Worm (Caenorhabditis elegans): Measurements from ENCODE around the gene mrps-18.C.

The mrps-18.C gene

DNA sequence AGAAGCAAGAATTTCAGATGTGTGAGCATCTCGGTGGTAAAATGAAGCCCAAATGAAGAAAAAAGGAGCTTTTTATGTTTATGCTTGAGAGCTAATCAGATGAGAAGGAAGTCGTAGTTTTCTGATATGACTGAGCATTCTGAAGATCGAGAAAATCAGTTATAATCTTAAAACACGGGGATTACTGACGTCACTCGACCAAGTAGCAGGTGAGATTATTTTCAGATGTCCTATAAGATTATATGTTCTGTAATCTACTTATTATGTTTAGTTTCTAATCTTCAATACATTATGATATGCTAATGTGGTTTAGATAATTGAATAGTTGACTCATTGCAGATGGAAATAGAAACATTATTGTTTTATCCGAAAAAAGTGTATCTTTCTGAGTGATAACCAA, 9.8 kb downstream of the mrps-18.C start, which contains the start of gene ins-14:
Gene ins-14 (minus strand): TSS at position 32 of the 400 bp plus-strand sequence.
- TF ChIP-seq duxl-1 (tag; optimal IDR thresholded peaks at IDR 0.05; ENCODE audit: poor library complexity) (no peak), egl-27 (tag; optimal IDR thresholded peaks at IDR 0.05) (no peak), snpc-4 (tag; optimal IDR thresholded peaks at IDR 0.05) (no peak), dmd-8 (GFP tag; IDR thresholded peaks at IDR 0.05) (no peak), sdz-12 (GFP tag; optimal IDR thresholded peaks at IDR 0.05) (no peak), daf-12 (tag; optimal IDR thresholded peaks at IDR 0.05) (no peak), set-16 (GFP tag; IDR thresholded peaks at IDR 0.05) (no peak), lin-38 (GFP tag; IDR thresholded peaks at IDR 0.05) (no peak), pha-4 (GFP tag; IDR thresholded peaks at IDR 0.05) (no peak), pha-4 (tag; optimal IDR thresholded peaks at IDR 0.05) (no peak), mdl-1 (tag; optimal IDR thresholded peaks at IDR 0.05) (no peak), nhr-102 (tag; optimal IDR thresholded peaks at IDR 0.05) (no peak), attf-4 (tag; optimal IDR thresholded peaks at IDR 0.05) (no peak), hlh-30 (tag; optimal IDR thresholded peaks at IDR 0.05; ENCODE audit: insufficient read depth) (no peak), ama-1 (optimal IDR thresholded peaks at IDR 0.05) (no peak)

DNA sequence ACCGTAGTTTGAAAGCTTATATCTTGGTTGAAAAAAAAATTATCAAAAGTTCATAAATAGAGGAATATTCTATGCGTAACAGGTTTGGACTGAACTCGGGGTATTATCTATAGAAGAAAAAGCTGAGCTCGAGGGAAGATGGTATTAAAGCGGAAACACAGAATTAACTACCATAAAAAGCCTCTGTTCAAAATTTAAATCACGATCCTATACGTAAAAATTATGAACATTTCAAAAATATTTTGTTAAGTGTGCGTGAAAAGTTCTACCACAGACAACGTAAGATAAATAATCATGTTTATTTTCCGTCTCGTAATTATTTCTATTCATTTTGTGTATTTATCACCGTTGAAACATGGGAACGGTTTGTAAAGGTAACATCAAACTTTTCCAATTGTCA, 10.4 kb downstream of the mrps-18.C start, which contains the start of gene F41G3.5:
Gene F41G3.5 (plus strand): TSS at position 301 of the 400 bp plus-strand sequence.
- TF ChIP-seq skn-1 (tag; optimal IDR thresholded peaks at IDR 0.05) = no peak
- no peak for TF ChIP-seq cey-2 (tag; optimal IDR thresholded peaks at IDR 0.05; ENCODE audit: borderline replicate concordance, insufficient read depth)
- TF ChIP-seq lin-13 (GFP tag; optimal IDR thresholded peaks at IDR 0.05) = no peak
- no peak for TF ChIP-seq hif-1 (tag; optimal IDR thresholded peaks at IDR 0.05)
- no peak for TF ChIP-seq vab-7 (GFP tag; IDR thresholded peaks at IDR 0.05)
- TF ChIP-seq ceh-44 (GFP tag; IDR thresholded peaks at IDR 0.05) = no peak
- no peak for TF ChIP-seq dpl-1 (GFP tag; optimal IDR thresholded peaks at IDR 0.05)
- TF ChIP-seq tag-97 (GFP tag; IDR thresholded peaks at IDR 0.05) = no peak
- no peak for TF ChIP-seq spr-3 (GFP tag; optimal IDR thresholded peaks at IDR 0.05)
- no peak for TF ChIP-seq mes-2 (tag; optimal IDR thresholded peaks at IDR 0.05; ENCODE audit: poor library complexity, severe bottlenecking)
- TF ChIP-seq zfp-3 (GFP tag; conservative IDR thresholded peaks at IDR 0.05) = no peak
- no peak for TF ChIP-seq nhr-42 (GFP tag; IDR thresholded peaks at IDR 0.05)
- TF ChIP-seq unc-39 (tag; optimal IDR thresholded peaks at IDR 0.05) = no peak
- no peak for TF ChIP-seq nhr-41 (GFP tag; IDR thresholded peaks at IDR 0.05)
- TF ChIP-seq nhr-6 (tag; optimal IDR thresholded peaks at IDR 0.05) = no peak
- TF ChIP-seq lim-7 (GFP tag; IDR thresholded peaks at IDR 0.05) = no peak
- no peak for TF ChIP-seq ctbp-1 (GFP tag; IDR thresholded peaks at IDR 0.05)
- no peak for TF ChIP-seq nhr-111 (GFP tag; optimal IDR thresholded peaks at IDR 0.05)
- no peak for TF ChIP-seq lin-1 (GFP tag; IDR thresholded peaks at IDR 0.05)
- no peak for TF ChIP-seq nhr-25 (tag; optimal IDR thresholded peaks at IDR 0.05; ENCODE audit: borderline replicate concordance, insufficient read depth)

DNA sequence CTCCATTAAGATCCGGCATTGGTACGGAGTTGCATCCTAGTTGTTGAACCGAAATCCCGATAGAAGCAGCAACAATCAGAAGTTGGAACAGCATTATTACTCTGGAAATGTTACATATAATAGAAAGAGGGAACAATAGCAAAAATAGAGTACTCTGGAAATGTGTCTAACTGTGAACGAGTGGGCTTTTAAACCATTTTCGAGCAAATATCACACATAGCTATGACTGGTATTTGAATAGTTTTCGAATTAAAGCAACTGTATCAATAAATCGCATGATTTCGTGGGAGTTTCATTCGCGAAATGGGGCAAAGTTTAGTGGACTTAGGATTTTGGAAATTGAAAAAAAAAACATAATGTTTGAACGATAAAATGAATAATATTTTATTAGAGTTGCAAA, 13.4 kb downstream of the mrps-18.C start, which contains the start of gene F41G3.10:
Gene F41G3.10 (minus strand): TSS at position 101 of the 400 bp plus-strand sequence.
- TF ChIP-seq spr-1 (tag; optimal IDR thresholded peaks at IDR 0.05) (no peak), attf-4 (tag; optimal IDR thresholded peaks at IDR 0.05) (no peak)

DNA sequence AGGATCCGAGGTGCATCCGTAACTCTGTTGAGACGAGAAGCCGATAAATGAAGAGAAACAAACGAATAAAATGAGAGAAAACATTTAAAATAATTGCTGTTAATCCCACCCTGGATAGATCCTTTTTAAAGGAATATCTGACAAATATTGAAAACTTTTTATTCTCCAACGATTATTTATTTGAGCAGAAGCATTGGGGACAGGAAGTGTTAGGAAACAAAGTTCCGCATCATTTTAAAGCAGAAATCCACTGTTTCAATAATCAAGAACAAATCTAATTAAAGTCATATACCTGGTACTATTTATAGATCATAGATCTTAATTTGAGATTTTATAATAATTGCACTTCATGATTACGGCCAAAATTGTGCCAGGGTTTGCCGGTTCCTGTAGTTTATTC, 14.9 kb downstream of the mrps-18.C start, which contains the start of gene F41G3.20:
Gene F41G3.20 (minus strand): TSS at position 101 of the 400 bp plus-strand sequence.
- no peak for TF ChIP-seq egl-43 (GFP tag; IDR thresholded peaks at IDR 0.05)

Data from whole organism, L4 larva.